Fruit fly (Drosophila melanogaster): Measurements from ENCODE around the gene Gen.
A peak's percentile ranks its signal among the peaks of the same experiment; 100 is the strongest.

The Gen gene

DNA sequence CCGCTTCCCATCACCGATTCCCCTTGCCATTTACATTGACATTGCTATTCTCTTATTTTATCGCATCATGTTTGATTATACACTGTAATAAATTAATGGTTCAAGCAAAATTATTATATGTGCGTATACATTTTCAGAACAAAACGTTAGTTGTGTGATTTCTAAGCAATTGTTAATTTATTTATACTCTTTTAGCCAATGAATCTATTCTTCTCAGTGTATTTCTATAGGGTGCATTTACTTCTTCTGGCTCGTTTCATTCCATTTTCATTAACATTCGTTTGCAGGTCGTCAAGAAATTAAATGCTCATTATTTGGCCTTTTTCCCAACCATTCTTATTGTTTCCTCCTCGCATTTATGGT, 35.4 kb upstream of the Gen start:
- TF ChIP-seq dl (GFP tag; optimal IDR thresholded peaks at IDR 0.05; ENCODE audit: insufficient read depth in 1 of 2, partially characterized antibody in 2 of 2) (no peak), Rel (GFP tag; optimal IDR thresholded peaks at IDR 0.05) (no peak), Rel (tag; optimal IDR thresholded peaks at IDR 0.05) (no peak), Hr78 (GFP tag; optimal IDR thresholded peaks at IDR 0.05) (no peak), Hnf4 (GFP tag; optimal IDR thresholded peaks at IDR 0.05) (no peak), tai (GFP tag; optimal IDR thresholded peaks at IDR 0.05) (peak; percentile 9), CG32264 (GFP tag; optimal IDR thresholded peaks at IDR 0.05) (no peak), psq (GFP tag; optimal IDR thresholded peaks at IDR 0.05) (no peak), lola (GFP tag; optimal IDR thresholded peaks at IDR 0.05) (no peak), Dfd (GFP tag; optimal IDR thresholded peaks at IDR 0.05) (no peak), dsf (GFP tag; optimal IDR thresholded peaks at IDR 0.05; ENCODE audit: borderline replicate concordance) (no peak), Jra (GFP tag; optimal IDR thresholded peaks at IDR 0.05) (no peak), ey (GFP tag; optimal IDR thresholded peaks at IDR 0.05) (peak; percentile 31), jim (GFP tag; optimal IDR thresholded peaks at IDR 0.05) (no peak), h (GFP tag; optimal IDR thresholded peaks at IDR 0.05) (peak; percentile 19), rgr (GFP tag; optimal IDR thresholded peaks at IDR 0.05) (peak; percentile 31), fru (GFP tag; optimal IDR thresholded peaks at IDR 0.05) (no peak), Myc (optimal IDR thresholded peaks at IDR 0.05) (no peak), Mio (GFP tag; optimal IDR thresholded peaks at IDR 0.05) (no peak), sv (GFP tag; optimal IDR thresholded peaks at IDR 0.05) (no peak), OdsH (GFP tag; optimal IDR thresholded peaks at IDR 0.05) (peak; percentile 11)

dm6 chr3L:5186807-5187571, 34.8 kb upstream of the Gen start:
- no peak for TF ChIP-seq Abd-B (GFP tag; optimal IDR thresholded peaks at IDR 0.05)
- TF ChIP-seq Hr83 (GFP tag; optimal IDR thresholded peaks at IDR 0.05; ENCODE audit: poor library complexity, severe bottlenecking), result no peak
- TF ChIP-seq sage (GFP tag; optimal IDR thresholded peaks at IDR 0.05), result peak; percentile 56
- no peak for TF ChIP-seq lola (GFP tag; optimal IDR thresholded peaks at IDR 0.05)
- no peak for TF ChIP-seq GATAd (GFP tag; optimal IDR thresholded peaks at IDR 0.05)
- no peak for TF ChIP-seq pan (optimal IDR thresholded peaks at IDR 0.05)
- peak; percentile 63 for TF ChIP-seq psq (GFP tag; optimal IDR thresholded peaks at IDR 0.05)
- no peak for TF ChIP-seq Myc (optimal IDR thresholded peaks at IDR 0.05)
- no peak for TF ChIP-seq N (GFP tag; optimal IDR thresholded peaks at IDR 0.05)
- TF ChIP-seq br (GFP tag; optimal IDR thresholded peaks at IDR 0.05), result peak; percentile 78
- TF ChIP-seq woc (GFP tag; optimal IDR thresholded peaks at IDR 0.05), result peak; percentile 41
- TF ChIP-seq dmrt93B (GFP tag; optimal IDR thresholded peaks at IDR 0.05), result peak; percentile 63
- TF ChIP-seq fru (GFP tag; optimal IDR thresholded peaks at IDR 0.05), result peak; percentile 87
- TF ChIP-seq dl (GFP tag; optimal IDR thresholded peaks at IDR 0.05; ENCODE audit: insufficient read depth in 1 of 2, partially characterized antibody in 2 of 2), result no peak
- peak; percentile 85 for TF ChIP-seq h (GFP tag; optimal IDR thresholded peaks at IDR 0.05)
- peak; percentile 58 for TF ChIP-seq CG32264 (GFP tag; optimal IDR thresholded peaks at IDR 0.05)
- TF ChIP-seq Jra (GFP tag; optimal IDR thresholded peaks at IDR 0.05), result peak; percentile 41
- peak; percentile 89 for TF ChIP-seq rgr (GFP tag; optimal IDR thresholded peaks at IDR 0.05)
- TF ChIP-seq dsf (GFP tag; optimal IDR thresholded peaks at IDR 0.05; ENCODE audit: borderline replicate concordance), result no peak
- TF ChIP-seq Dfd (GFP tag; optimal IDR thresholded peaks at IDR 0.05), result no peak
- TF ChIP-seq Rel (GFP tag; optimal IDR thresholded peaks at IDR 0.05), result peak; percentile 3
- TF ChIP-seq Rel (tag; optimal IDR thresholded peaks at IDR 0.05), result peak; percentile 77
- no peak for TF ChIP-seq brk (GFP tag; optimal IDR thresholded peaks at IDR 0.05)
- no peak for TF ChIP-seq Hr78 (GFP tag; optimal IDR thresholded peaks at IDR 0.05)
- no peak for TF ChIP-seq Dif (GFP tag; optimal IDR thresholded peaks at IDR 0.05; ENCODE audit: partially characterized antibody)
- no peak for TF ChIP-seq jim (GFP tag; optimal IDR thresholded peaks at IDR 0.05)
- TF ChIP-seq usp (GFP tag; optimal IDR thresholded peaks at IDR 0.05), result no peak
- peak in 1 of 2 experiments; percentile 87 for TF ChIP-seq foxo (GFP tag; optimal IDR thresholded peaks at IDR 0.05)
- TF ChIP-seq Hnf4 (GFP tag; optimal IDR thresholded peaks at IDR 0.05), result peak; percentile 75
- no peak for TF ChIP-seq CG9705 (GFP tag; optimal IDR thresholded peaks at IDR 0.05)
- TF ChIP-seq CrebA (GFP tag; optimal IDR thresholded peaks at IDR 0.05; ENCODE audit: borderline replicate concordance), result no peak
- peak; percentile 81 for TF ChIP-seq OdsH (GFP tag; optimal IDR thresholded peaks at IDR 0.05)
- peak; percentile 85 for TF ChIP-seq ey (GFP tag; optimal IDR thresholded peaks at IDR 0.05)
- TF ChIP-seq sv (GFP tag; optimal IDR thresholded peaks at IDR 0.05), result peak; percentile 81
- TF ChIP-seq Sp1 (GFP tag; optimal IDR thresholded peaks at IDR 0.05), result peak; percentile 57
- peak; percentile 63 for TF ChIP-seq tai (GFP tag; optimal IDR thresholded peaks at IDR 0.05)
- TF ChIP-seq Vsx2 (GFP tag; optimal IDR thresholded peaks at IDR 0.05; ENCODE audit: partially characterized antibody), result no peak
- TF ChIP-seq Mio (GFP tag; optimal IDR thresholded peaks at IDR 0.05), result no peak
- TF ChIP-seq HLH106 (tag; optimal IDR thresholded peaks at IDR 0.05), result peak; percentile 70
